Worm (Caenorhabditis elegans) whole organism, L1 larva: ENCODE measurements around the gene Y45G5AM.3.

Source experiments
- aha-1 ChIP-seq: fragments of 150-350 bp; optimal IDR thresholded peaks from 2 replicates; lab custom pipeline; 2014; ENCODE audit warnings: missing biosample characterization, missing genetic modification characterization
- aly-2 ChIP-seq: fragments of 150-350 bp; optimal IDR thresholded peaks from 2 replicates; lab custom pipeline; 2014; ENCODE audit warnings: missing biosample characterization, missing genetic modification characterization
- hpl-2 ChIP-seq: fragments of 150-350 bp; optimal IDR thresholded peaks from 2 replicates; lab custom pipeline; 2014; ENCODE audit warnings: missing biosample characterization, missing genetic modification reagents, missing genetic modification characterization
- lsy-2 ChIP-seq, 2 experiments: fragments of 150-350 bp; optimal IDR thresholded peaks; 2 replicates each; lab custom pipeline; 2014; ENCODE audit warnings: missing biosample characterization in 2 of 2, missing genetic modification characterization in 2 of 2
- nhr-77 ChIP-seq: fragments of 150-350 bp; optimal IDR thresholded peaks from 2 replicates; lab custom pipeline; 2014; ENCODE audit warnings: missing biosample characterization, missing genetic modification characterization
- tbx-2 ChIP-seq: sonication (generic microtip); optimal IDR thresholded peaks from 2 replicates; lab custom pipeline; 2016; ENCODE audit warnings: missing genetic modification characterization, missing compliant biosample characterization

DNA sequence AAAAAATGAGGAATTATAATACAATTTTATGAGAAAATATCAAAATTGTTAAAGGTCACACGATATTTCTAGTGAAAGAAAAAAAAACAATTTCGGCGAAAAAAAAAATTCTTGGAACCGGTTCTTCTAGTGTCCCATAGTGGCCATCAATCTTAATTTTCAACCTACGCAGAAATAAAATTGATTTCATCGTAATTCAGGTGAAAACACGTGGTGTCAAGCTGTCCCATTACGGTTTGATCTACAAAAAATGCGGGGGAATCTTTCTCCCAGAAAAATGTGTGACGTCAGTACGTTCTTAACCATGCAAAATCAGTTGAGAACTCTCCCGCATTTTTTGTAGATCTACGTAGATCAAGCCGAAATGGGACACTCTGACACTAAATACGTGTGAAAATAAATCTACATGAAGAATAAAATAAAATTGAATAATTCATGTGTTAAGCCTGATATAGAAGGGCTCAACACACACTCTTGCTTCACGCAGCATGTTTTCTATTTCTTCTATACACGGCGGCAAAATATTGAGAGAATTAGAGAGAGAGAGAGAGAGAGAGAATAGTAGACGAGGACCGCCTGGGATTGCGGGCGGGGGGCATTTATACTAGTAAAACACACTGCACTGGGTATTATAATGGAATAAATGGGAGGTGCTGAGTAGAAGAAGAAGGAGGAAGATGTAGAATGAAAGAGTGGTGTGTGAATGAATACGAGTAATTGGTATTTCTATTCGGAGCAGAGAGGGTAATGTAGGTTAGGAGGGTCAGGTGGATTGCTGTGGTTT, 28.5 kb downstream of the Y45G5AM.3 start:
- no peak for TF ChIP-seq hpl-2 (GFP tag; lab: Kevin White, UChicago)
- TF ChIP-seq nhr-77 (tag; lab: Kevin White, UChicago), result no peak
- no peak for TF ChIP-seq tbx-2 (tag; lab: Kevin White, UChicago)
- no peak for TF ChIP-seq aha-1
- TF ChIP-seq lsy-2 (tag; optimal IDR thresholded peaks at IDR 0.05; lab: Kevin White, UChicago), result no peak
- TF ChIP-seq aly-2 (tag; lab: Kevin White, UChicago), result no peak
